Fruit fly (Drosophila melanogaster) whole organism, prepupa: Measurements from ENCODE around the gene CG8944.

Experiments used
- Blimp-1 ChIP-seq: fragments of 200-800 bp; sonication (Bioruptor generic); optimal IDR thresholded peaks from 3 replicates; lab custom pipeline; 2017; ENCODE audit warnings: missing biosample characterization, missing genetic modification characterization, mild to moderate bottlenecking, moderate library complexity, missing genetic modification reagents
- CG10631 ChIP-seq: fragments of 200-800 bp; sonication (Bioruptor generic); optimal IDR thresholded peaks from 2 replicates; lab custom pipeline; 2016; ENCODE audit warnings: missing biosample characterization, missing genetic modification characterization
- CG10669 ChIP-seq: fragments of 200-800 bp; sonication (Bioruptor generic); optimal IDR thresholded peaks from 3 replicates; lab custom pipeline; 2018; ENCODE audit warnings: missing biosample characterization, mild to moderate bottlenecking, missing genetic modification characterization, moderate library complexity
- CG11294 ChIP-seq: fragments of 200-800 bp; sonication (Bioruptor generic); IDR thresholded peaks from 2 replicates; pipeline ENCODE4 v1.3.6; 2022; ENCODE audit warnings: missing biosample characterization, missing genetic modification characterization
- CG11762 ChIP-seq: fragments of 200-800 bp; sonication (Bioruptor generic); optimal IDR thresholded peaks from 3 replicates; lab custom pipeline; 2016; ENCODE audit warnings: missing biosample characterization, missing genetic modification characterization; ENCODE audit not compliant: insufficient read depth
- CG15336 ChIP-seq: fragments of 200-800 bp; sonication (Bioruptor generic); IDR thresholded peaks from 2 replicates; pipeline ENCODE4 v1.3.6; 2022; ENCODE audit warnings: missing biosample characterization, missing genetic modification characterization
- CG1621 ChIP-seq: fragments of 200-800 bp; sonication (Bioruptor generic); optimal IDR thresholded peaks from 3 replicates; lab custom pipeline; 2018; ENCODE audit warnings: missing biosample characterization, mild to moderate bottlenecking, missing genetic modification characterization
- CG32006 ChIP-seq: fragments of 200-800 bp; sonication (Bioruptor generic); optimal IDR thresholded peaks from 3 replicates; lab custom pipeline; 2017; ENCODE audit warnings: missing biosample characterization, mild to moderate bottlenecking, missing genetic modification characterization
- CG6163 ChIP-seq: fragments of 200-800 bp; sonication (Bioruptor generic); IDR thresholded peaks from 3 replicates; pipeline ENCODE4 v1.3.6; 2022; ENCODE audit warnings: missing biosample characterization, missing genetic modification characterization
- CG6276 ChIP-seq: fragments of 200-800 bp; sonication (Bioruptor generic); optimal IDR thresholded peaks from 2 replicates; lab custom pipeline; 2017; ENCODE audit warnings: missing biosample characterization, mild to moderate bottlenecking, missing genetic modification characterization
- CG6792 ChIP-seq: fragments of 200-800 bp; sonication (Bioruptor generic); optimal IDR thresholded peaks from 3 replicates; lab custom pipeline; 2016; ENCODE audit warnings: missing biosample characterization, missing genetic modification characterization
- CG6808 ChIP-seq: fragments of 200-800 bp; sonication (Bioruptor generic); optimal IDR thresholded peaks from 3 replicates; lab custom pipeline; 2017; ENCODE audit warnings: missing biosample characterization, missing genetic modification characterization, mild to moderate bottlenecking, moderate library complexity, missing genetic modification reagents
- CG7368 ChIP-seq: fragments of 200-800 bp; sonication (Bioruptor generic); optimal IDR thresholded peaks from 3 replicates; lab custom pipeline; 2016; ENCODE audit warnings: missing biosample characterization, missing genetic modification characterization
- CG8319 ChIP-seq: fragments of 200-800 bp; sonication (Bioruptor generic); optimal IDR thresholded peaks from 3 replicates; lab custom pipeline; 2016; ENCODE audit warnings: missing biosample characterization, missing genetic modification characterization
- CG8632 ChIP-seq: fragments of 200-800 bp; sonication (Bioruptor generic); optimal IDR thresholded peaks from 3 replicates; lab custom pipeline; 2016; ENCODE audit warnings: missing biosample characterization, missing genetic modification characterization
- Eip93F ChIP-seq: fragments of 200-800 bp; sonication (Bioruptor generic); optimal IDR thresholded peaks from 2 replicates; lab custom pipeline; 2016; ENCODE audit warnings: missing biosample characterization, mild to moderate bottlenecking, missing genetic modification characterization
- Gug ChIP-seq: fragments of 200-800 bp; sonication (Bioruptor generic); IDR thresholded peaks from 2 replicates; pipeline ENCODE4 v1.3.6; 2022; ENCODE audit warnings: missing biosample characterization, missing genetic modification characterization
- Hr39 ChIP-seq: fragments of 200-800 bp; sonication (Bioruptor generic); optimal IDR thresholded peaks from 2 replicates; lab custom pipeline; 2016; ENCODE audit warnings: missing biosample characterization, missing genetic modification characterization
- Hr4 ChIP-seq: fragments of 200-800 bp; sonication (Bioruptor generic); optimal IDR thresholded peaks from 3 replicates; lab custom pipeline; 2016; ENCODE audit warnings: missing biosample characterization, missing genetic modification characterization
- Lpt ChIP-seq: fragments of 200-800 bp; sonication (Bioruptor generic); optimal IDR thresholded peaks from 3 replicates; lab custom pipeline; 2016; ENCODE audit warnings: missing biosample characterization, missing genetic modification characterization
- Sox102F ChIP-seq: fragments of 200-800 bp; sonication (Bioruptor generic); optimal IDR thresholded peaks from 2 replicates; lab custom pipeline; 2016; ENCODE audit warnings: missing biosample characterization, mild to moderate bottlenecking, missing genetic modification characterization
- Sox14 ChIP-seq: fragments of 200-800 bp; sonication (Bioruptor generic); optimal IDR thresholded peaks from 3 replicates; lab custom pipeline; 2016; ENCODE audit warnings: missing biosample characterization, missing genetic modification characterization
- achi ChIP-seq: fragments of 200-800 bp; sonication (Bioruptor generic); optimal IDR thresholded peaks from 3 replicates; lab custom pipeline; 2016; ENCODE audit warnings: missing biosample characterization, missing genetic modification characterization
- acj6 ChIP-seq: fragments of 200-800 bp; sonication (Bioruptor generic); optimal IDR thresholded peaks from 3 replicates; lab custom pipeline; 2016; ENCODE audit warnings: missing biosample characterization, missing genetic modification characterization
- cyc ChIP-seq: fragments of 200-800 bp; sonication (Bioruptor generic); optimal IDR thresholded peaks from 3 replicates; lab custom pipeline; 2016; ENCODE audit warnings: missing biosample characterization, missing genetic modification characterization
- dsx ChIP-seq: fragments of 200-800 bp; optimal IDR thresholded peaks from 3 replicates; lab custom pipeline; 2019; ENCODE audit warnings: missing biosample characterization, mild to moderate bottlenecking, missing genetic modification characterization, moderate library complexity; ENCODE audit not compliant: poor library complexity, severe bottlenecking
- eg ChIP-seq: fragments of 200-800 bp; sonication (Bioruptor generic); IDR thresholded peaks from 3 replicates; pipeline ENCODE4 v1.3.6; 2022; ENCODE audit warnings: missing biosample characterization, missing genetic modification characterization
- esn ChIP-seq: fragments of 200-800 bp; sonication (Bioruptor generic); optimal IDR thresholded peaks from 2 replicates; lab custom pipeline; 2016; ENCODE audit warnings: missing biosample characterization, mild to moderate bottlenecking, missing genetic modification characterization, moderate library complexity
- fd59A ChIP-seq: fragments of 200-800 bp; sonication (Bioruptor generic); optimal IDR thresholded peaks from 2 replicates; lab custom pipeline; 2017; ENCODE audit warnings: missing biosample characterization, mild to moderate bottlenecking, missing genetic modification characterization, missing genetic modification reagents
- fd85E ChIP-seq: fragments of 200-800 bp; sonication (Bioruptor generic); optimal IDR thresholded peaks from 3 replicates; lab custom pipeline; 2016; ENCODE audit warnings: missing biosample characterization, missing genetic modification characterization
- lz ChIP-seq: fragments of 200-800 bp; sonication (Bioruptor generic); optimal IDR thresholded peaks from 3 replicates; lab custom pipeline; 2016; ENCODE audit warnings: missing biosample characterization, missing genetic modification characterization
- spab ChIP-seq: fragments of 200-800 bp; sonication (Bioruptor generic); optimal IDR thresholded peaks from 2 replicates; lab custom pipeline; 2017; ENCODE audit warnings: missing biosample characterization, mild to moderate bottlenecking, missing genetic modification characterization, missing genetic modification reagents
- ss ChIP-seq, 2 experiments: fragments of 200-800 bp; sonication (Bioruptor generic); optimal IDR thresholded peaks; 2 replicates in 1 of 2; 3 replicates in 1 of 2; lab custom pipeline; 2017 to 2018; ENCODE audit warnings: mild to moderate bottlenecking in 2 of 2, missing biosample characterization in 2 of 2, missing genetic modification characterization in 2 of 2, moderate library complexity in 1 of 2
- svp ChIP-seq: fragments of 200-800 bp; sonication (Bioruptor generic); peaks from one replicate; lab custom pipeline; 2016; ENCODE audit warnings: missing biosample characterization, missing genetic modification characterization
- vri ChIP-seq: fragments of 200-800 bp; sonication (Bioruptor generic); optimal IDR thresholded peaks from 3 replicates; lab custom pipeline; 2016; ENCODE audit warnings: missing biosample characterization, mild to moderate bottlenecking, missing genetic modification characterization

The CG8944 gene

dm6 chrX:15788235-15789187, 42.5 kb upstream of the CG8944 start, which contains the start of gene Rhp (continued):
- TF ChIP-seq CG10631 (GFP tag; lab: Kevin White, UChicago) (peak; percentile 72), fd59A (GFP tag; lab: Kevin White, UChicago) (no peak), Eip93F (GFP tag; lab: Kevin White, UChicago) (no peak), CG7368 (GFP tag; lab: Kevin White, UChicago) (peak; percentile 74), CG10669 (GFP tag; lab: Kevin White, UChicago) (peak; percentile 76), Hr39 (GFP tag; lab: Kevin White, UChicago) (no peak), Sox102F (GFP tag; lab: Kevin White, UChicago) (no peak), eg (peak; percentile 47; the same call in 1 of the 3 replicates), fd85E (GFP tag; lab: Kevin White, UChicago) (peak; percentile 34), CG8319 (GFP tag; lab: Kevin White, UChicago) (peak; percentile 22), CG6792 (GFP tag; lab: Kevin White, UChicago) (peak; percentile 62), vri (GFP tag; lab: Kevin White, UChicago) (peak; percentile 40), ss (GFP tag; optimal IDR thresholded peaks at IDR 0.05; lab: Kevin White, UChicago) (peak in 1 of 2 experiments; percentile 65), Hr4 (no peak), CG32006 (GFP tag; lab: Kevin White, UChicago) (no peak), CG6163 (GFP tag; lab: Robert Waterston, UW) (peak; percentile 34; the same call in 2 of the 3 replicates), esn (peak; percentile 54), dsx (peak; percentile 47), CG11762 (peak; percentile 47), lz (GFP tag; lab: Kevin White, UChicago) (peak; percentile 40), svp (GFP tag; lab: Kevin White, UChicago) (no peak), CG11294 (GFP tag; lab: Robert Waterston, UW) (no peak), CG6808 (peak; percentile 79), Lpt (GFP tag; lab: Kevin White, UChicago) (no peak), acj6 (GFP tag; lab: Kevin White, UChicago) (peak; percentile 46)

- TF ChIP-seq CG1621 (tag; lab: Kevin White, UChicago) = peak; percentile 11
- TF ChIP-seq CG8632 (GFP tag; lab: Kevin White, UChicago) = no peak
Measured at dm6 chrX:15786242-15786641, 40.2 kb upstream of the CG8944 start.

- TF ChIP-seq Gug (GFP tag; lab: Robert Waterston, UW) (no peak), Blimp-1 (GFP tag; lab: Kevin White, UChicago) (peak; percentile 80), CG6276 (GFP tag; lab: Kevin White, UChicago) (no peak), esn (peak; percentile 9), spab (no peak), vri (GFP tag; lab: Kevin White, UChicago) (peak; percentile 94), Sox14 (GFP tag; lab: Kevin White, UChicago) (no peak), CG15336 (no peak), cyc (no peak), achi (GFP tag; lab: Kevin White, UChicago) (peak; percentile 25)
Measured at dm6 chrX:15785429-15786239, 39.6 kb upstream of the CG8944 start, which contains the start of the genes Paf-AHalpha and mRpS30. Gene Paf-AHalpha, minus strand, starts transcription at chrX:15785583. Gene mRpS30, plus strand, starts transcription at chrX:15786047.
